Worm (Caenorhabditis elegans) whole organism, mixed stage, embryonic: ENCODE data around the gene srz-6.

ENCODE experiments used
- blmp-1 ChIP-seq: fragments of 150-350 bp; optimal IDR thresholded peaks from 2 replicates; lab custom pipeline; 2014; ENCODE audit warnings: missing biosample characterization, missing genetic modification characterization
- ceh-83 ChIP-seq: fragments of 200-800 bp; sonication (Bioruptor generic); optimal IDR thresholded peaks from 2 replicates; lab custom pipeline; 2018; ENCODE audit warnings: mild to moderate bottlenecking, missing genetic modification characterization, missing compliant biosample characterization
- lsy-2 ChIP-seq: fragments of 150-350 bp; optimal IDR thresholded peaks from 2 replicates; lab custom pipeline; 2014; ENCODE audit warnings: missing biosample characterization, missing genetic modification characterization
- mep-1 ChIP-seq: fragments of 150-350 bp; optimal IDR thresholded peaks from 2 replicates; lab custom pipeline; 2017; ENCODE audit warnings: missing biosample characterization, missing genetic modification reagents, missing genetic modification characterization, inconsistent platforms
- nhr-76 ChIP-seq: sonication (generic microtip); optimal IDR thresholded peaks from 2 replicates; lab custom pipeline; 2017; ENCODE audit warnings: missing biosample characterization, missing genetic modification characterization
- sem-2 ChIP-seq: fragments of 200-800 bp; sonication (Bioruptor generic); optimal IDR thresholded peaks from 2 replicates; lab custom pipeline; 2018; ENCODE audit warnings: mild to moderate bottlenecking, missing genetic modification characterization, missing compliant biosample characterization
- snpc-4 ChIP-seq: fragments of 150-350 bp; optimal IDR thresholded peaks from 2 replicates; lab custom pipeline; 2014; ENCODE audit warnings: missing biosample characterization, missing genetic modification characterization
- unc-120 ChIP-seq: sonication (generic microtip); optimal IDR thresholded peaks from 2 replicates; lab custom pipeline; 2017; ENCODE audit warnings: missing genetic modification characterization, missing compliant biosample characterization; ENCODE audit not compliant: poor library complexity, severe bottlenecking
- unc-39 ChIP-seq: fragments of 150-350 bp; optimal IDR thresholded peaks from 2 replicates; lab custom pipeline; 2014; ENCODE audit warnings: missing biosample characterization, missing genetic modification characterization
- unc-62 ChIP-seq: fragments of 150-350 bp; optimal IDR thresholded peaks from 2 replicates; lab custom pipeline; 2014; ENCODE audit warnings: missing biosample characterization, missing genetic modification reagents, missing genetic modification characterization
- ztf-11 ChIP-seq: fragments of 150-350 bp; optimal IDR thresholded peaks from 2 replicates; lab custom pipeline; 2014; ENCODE audit warnings: missing biosample characterization, missing genetic modification characterization

DNA sequence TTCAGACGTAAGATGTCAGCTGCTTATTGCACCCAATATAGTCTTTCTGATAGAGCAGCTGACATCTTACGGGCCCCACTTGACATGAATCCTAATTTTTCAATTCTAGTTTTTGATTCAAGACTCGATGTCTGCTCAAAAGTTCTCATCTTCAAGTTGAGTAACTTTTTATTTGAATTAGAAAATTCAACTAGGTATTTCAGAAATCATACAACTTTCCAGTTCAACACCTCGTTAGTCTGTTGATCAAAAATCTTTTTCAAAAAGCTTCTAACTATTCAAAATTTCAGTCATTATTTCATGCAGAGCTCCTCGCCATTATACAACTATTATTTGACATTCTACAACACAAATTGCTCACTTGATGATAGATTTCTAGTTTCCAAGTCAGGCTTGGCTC is 19.8 kb downstream of the srz-6 start, which contains the start of gene srh-73:
- TF ChIP-seq lsy-2 (no peak), mep-1 (tag; lab: Kevin White, UChicago) (no peak), blmp-1 (tag; lab: Kevin White, UChicago) (no peak), nhr-76 (no peak), unc-39 (no peak), sem-2 (GFP tag; lab: Kevin White, UChicago) (no peak), unc-62 (GFP tag; lab: Kevin White, UChicago) (no peak), ztf-11 (tag; lab: Kevin White, UChicago) (no peak), snpc-4 (tag; lab: Kevin White, UChicago) (no peak), unc-120 (no peak), ceh-83 (GFP tag; lab: Kevin White, UChicago) (no peak)
